Fruit fly (Drosophila melanogaster): ENCODE data around the gene vls.

vls gene

DNA sequence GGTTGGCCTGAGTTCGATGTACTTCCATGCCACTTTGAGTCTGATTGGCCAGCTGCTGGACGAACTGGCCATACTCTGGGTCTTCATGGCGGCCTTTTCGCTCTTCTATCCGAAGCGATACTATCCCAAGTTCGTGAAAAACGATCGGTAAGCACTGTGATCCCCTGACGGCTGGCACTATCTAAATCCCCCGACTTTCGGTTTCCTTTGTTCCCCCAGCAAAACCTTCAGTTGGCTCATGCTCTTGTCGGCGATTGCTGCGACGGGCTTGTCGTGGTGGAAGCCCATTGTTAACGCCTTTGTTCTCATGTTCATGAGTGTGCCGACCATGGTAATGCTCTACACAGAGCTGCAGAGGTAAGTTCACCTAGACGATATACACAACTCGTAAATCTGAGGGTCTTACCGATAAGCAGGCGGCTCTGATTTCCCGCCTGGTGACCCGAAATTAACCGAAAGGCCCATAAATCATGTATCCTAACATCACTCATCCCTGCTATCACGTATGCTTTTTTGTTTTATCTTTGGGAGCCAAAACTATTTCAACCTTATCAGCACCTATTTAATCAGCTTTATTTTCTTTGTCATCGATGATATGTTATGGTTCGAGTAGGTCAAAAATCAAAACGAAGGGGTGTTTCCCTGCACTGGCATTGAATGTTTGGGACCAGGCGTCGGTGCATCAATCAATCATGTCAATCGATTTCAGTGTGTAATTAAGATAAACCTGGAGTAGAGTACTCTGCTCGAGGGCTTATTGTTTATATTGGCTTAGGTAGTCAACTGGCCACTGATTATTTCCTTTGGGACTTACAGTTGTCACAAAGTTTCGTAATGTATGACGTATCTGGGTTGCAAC lies 3.9 kb upstream of the vls start (continued):
- TF ChIP-seq disco-r (GFP tag; optimal IDR thresholded peaks at IDR 0.05) (no peak), mam (GFP tag; optimal IDR thresholded peaks at IDR 0.05) (no peak), CG30403 (GFP tag; optimal IDR thresholded peaks at IDR 0.05) (no peak), pum (GFP tag; optimal IDR thresholded peaks at IDR 0.05) (no peak), kah (GFP tag; optimal IDR thresholded peaks at IDR 0.05) (no peak), Bdp1 (GFP tag; optimal IDR thresholded peaks at IDR 0.05) (no peak), CG31388 (GFP tag; optimal IDR thresholded peaks at IDR 0.05) (no peak), exex (tag; optimal IDR thresholded peaks at IDR 0.05) (peak; percentile 74), en (GFP tag; optimal IDR thresholded peaks at IDR 0.05) (no peak), pan (optimal IDR thresholded peaks at IDR 0.05) (no peak), pan (GFP tag; optimal IDR thresholded peaks at IDR 0.05 in 1 of 2, IDR thresholded peaks at IDR 0.05 in 1 of 2) (peak in 1 of 2 experiments; percentile 33), CG34224 (GFP tag; IDR thresholded peaks at IDR 0.05; ENCODE audit: partially characterized antibody) (no peak), CG33557 (GFP tag; optimal IDR thresholded peaks at IDR 0.05) (peak; percentile 32), lilli (GFP tag; optimal IDR thresholded peaks at IDR 0.05) (no peak), CG6175 (GFP tag; IDR thresholded peaks at IDR 0.05) (no peak), Hr78 (GFP tag; optimal IDR thresholded peaks at IDR 0.05) (peak in 1 of 2 experiments; percentile 93), CG8478 (optimal IDR thresholded peaks at IDR 0.05) (peak; percentile 2), CG9727 (GFP tag; optimal IDR thresholded peaks at IDR 0.05) (no peak), CG9797 (GFP tag; optimal IDR thresholded peaks at IDR 0.05) (no peak), zen2 (GFP tag; IDR thresholded peaks at IDR 0.05; ENCODE audit: partially characterized antibody) (no peak), HLH3B (GFP tag; IDR thresholded peaks at IDR 0.05) (no peak), CG11560 (tag; IDR thresholded peaks at IDR 0.05) (no peak), CG13424 (tag; optimal IDR thresholded peaks at IDR 0.05) (no peak), Doc3 (GFP tag; IDR thresholded peaks at IDR 0.05; ENCODE audit: partially characterized antibody) (no peak), B-H1 (GFP tag; IDR thresholded peaks at IDR 0.05) (no peak), Fer1 (GFP tag; optimal IDR thresholded peaks at IDR 0.05) (no peak), CG11504 (tag; optimal IDR thresholded peaks at IDR 0.05) (no peak), Dfd (GFP tag; optimal IDR thresholded peaks at IDR 0.05) (no peak), da (GFP tag; optimal IDR thresholded peaks at IDR 0.05) (no peak), CG34376 (GFP tag; optimal IDR thresholded peaks at IDR 0.05) (peak; percentile 70), odd (GFP tag; optimal IDR thresholded peaks at IDR 0.05) (no peak), MBD-R2 (GFP tag; IDR thresholded peaks at IDR 0.05) (no peak), Asciz (GFP tag; optimal IDR thresholded peaks at IDR 0.05) (no peak), Pdp1 (GFP tag; optimal IDR thresholded peaks at IDR 0.05) (peak in 1 of 2 experiments; percentile 45), Atf-2 (GFP tag; optimal IDR thresholded peaks at IDR 0.05) (no peak), Hr39 (optimal IDR thresholded peaks at IDR 0.05) (no peak), CG14050 (GFP tag; IDR thresholded peaks at IDR 0.05) (no peak), CG5180 (GFP tag; optimal IDR thresholded peaks at IDR 0.05) (peak; percentile 36), seq (GFP tag; IDR thresholded peaks at IDR 0.05) (no peak), chinmo (GFP tag; IDR thresholded peaks at IDR 0.05; ENCODE audit: partially characterized antibody) (0 out of 4 replicates have a peak, but pooled peaks have one; percentile 39), CG5953 (GFP tag; IDR thresholded peaks at IDR 0.05) (no peak), Deaf1 (tag; optimal IDR thresholded peaks at IDR 0.05) (peak; percentile 68), CG15696 (tag; optimal IDR thresholded peaks at IDR 0.05) (peak; percentile 13), Blimp-1 (GFP tag; optimal IDR thresholded peaks at IDR 0.05) (peak; percentile 13), CrebB (tag; optimal IDR thresholded peaks at IDR 0.05) (no peak), jumu (GFP tag; optimal IDR thresholded peaks at IDR 0.05) (no peak), stwl (tag; optimal IDR thresholded peaks at IDR 0.05) (no peak), tll (GFP tag; optimal IDR thresholded peaks at IDR 0.05) (peak in 1 of 2 experiments; percentile 46), CG11247 (GFP tag; IDR thresholded peaks at IDR 0.05) (no peak)

All from whole organism, embryonic.